Worm (Caenorhabditis elegans) whole organism, L4/young adult: Measurements from ENCODE around the gene sbsp-1.

ENCODE experiments used
- dao-5 ChIP-seq: sonication (generic microtip); optimal IDR thresholded peaks from 2 replicates; lab custom pipeline; 2016; ENCODE audit warnings: missing genotype, missing genetic modification characterization, moderate library complexity, missing compliant biosample characterization
- him-1 ChIP-seq: sonication (generic microtip); optimal IDR thresholded peaks from 2 replicates; lab custom pipeline; 2016; ENCODE audit warnings: missing genotype, missing genetic modification reagents, missing genetic modification characterization, missing compliant biosample characterization

DNA sequence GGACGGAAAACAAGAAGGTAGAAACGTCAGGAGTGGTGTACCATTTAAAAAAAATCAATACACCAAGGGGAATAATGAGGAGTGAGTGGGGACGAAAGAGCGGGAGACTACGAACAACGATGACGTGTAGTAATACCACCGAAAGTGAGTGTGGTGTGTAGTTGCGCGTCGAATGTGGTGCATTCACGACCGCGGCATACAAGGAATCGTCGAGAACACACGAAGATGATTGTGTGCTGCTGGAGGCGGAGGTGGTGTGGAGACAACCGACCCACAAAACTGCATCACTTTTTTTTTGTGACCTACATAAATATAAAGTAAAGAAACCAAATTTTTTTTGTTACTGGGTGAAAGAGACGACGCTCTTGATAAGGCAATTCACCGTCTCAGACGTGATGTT is 14.4 kb upstream of the sbsp-1 start:
- no peak for TF ChIP-seq dao-5 (tag; lab: Kevin White, UChicago)
- no peak for TF ChIP-seq him-1 (tag; lab: Kevin White, UChicago)
